Fruit fly (Drosophila melanogaster) whole organism, embryonic: ENCODE data around the gene CG42340.

Source experiments
- Asciz ChIP-seq: fragments of 200-800 bp; sonication (Bioruptor generic); optimal IDR thresholded peaks from 2 replicates; lab custom pipeline; 2017; ENCODE audit warnings: missing biosample characterization, mild to moderate bottlenecking, missing genetic modification characterization, missing genetic modification reagents
- Atf3 ChIP-seq: fragments of 200-800 bp; sonication (Bioruptor generic); optimal IDR thresholded peaks from 3 replicates; lab custom pipeline; 2016; ENCODE audit warnings: missing biosample characterization, missing genetic modification characterization
- CG10147 ChIP-seq: fragments of 200-800 bp; sonication (Bioruptor generic); optimal IDR thresholded peaks from 2 replicates; lab custom pipeline; 2019; ENCODE audit warnings: missing biosample characterization, mild to moderate bottlenecking, missing genetic modification characterization, moderate library complexity
- CG10543 ChIP-seq: fragments of 200-800 bp; sonication (Bioruptor generic); optimal IDR thresholded peaks from 3 replicates; lab custom pipeline; 2017; ENCODE audit warnings: missing biosample characterization, mild to moderate bottlenecking, missing genetic modification characterization, moderate library complexity
- CG12155 ChIP-seq: fragments of 200-800 bp; sonication (Bioruptor generic); optimal IDR thresholded peaks from 3 replicates; lab custom pipeline; 2016; ENCODE audit warnings: missing biosample characterization, missing genetic modification characterization
- CG12299 ChIP-seq: fragments of 200-800 bp; sonication (Bioruptor generic); optimal IDR thresholded peaks from 2 replicates; lab custom pipeline; 2018; ENCODE audit warnings: missing biosample characterization, mild to moderate bottlenecking, missing genetic modification characterization
- CG14014 ChIP-seq: fragments of 200-800 bp; sonication (Bioruptor generic); IDR thresholded peaks from 2 replicates; pipeline ENCODE4 v1.3.6; 2022; ENCODE audit warnings: missing biosample characterization, missing genetic modification characterization
- CG15479 ChIP-seq: fragments of 200-800 bp; sonication (Bioruptor generic); optimal IDR thresholded peaks from 3 replicates; lab custom pipeline; 2019; ENCODE audit warnings: missing biosample characterization, mild to moderate bottlenecking, missing genetic modification characterization, moderate library complexity
- CG1647 ChIP-seq: fragments of 200-800 bp; sonication (Bioruptor generic); optimal IDR thresholded peaks from 3 replicates; lab custom pipeline; 2016; ENCODE audit warnings: missing biosample characterization, missing genetic modification characterization
- CG17328 ChIP-seq: fragments of 200-800 bp; sonication (Bioruptor generic); IDR thresholded peaks from 2 replicates; pipeline ENCODE4 v1.3.6; 2022; ENCODE audit warnings: missing biosample characterization, missing genetic modification characterization
- CG2875 ChIP-seq: fragments of 200-800 bp; sonication (Bioruptor generic); optimal IDR thresholded peaks from 2 replicates; lab custom pipeline; 2017; ENCODE audit warnings: missing biosample characterization, mild to moderate bottlenecking, missing genetic modification characterization, missing genetic modification reagents
- CG30403 ChIP-seq: fragments of 200-800 bp; sonication (Bioruptor generic); optimal IDR thresholded peaks from 3 replicates; lab custom pipeline; 2016; ENCODE audit warnings: missing biosample characterization, missing genetic modification characterization
- CG43689 ChIP-seq: fragments of 200-800 bp; sonication (Bioruptor generic); IDR thresholded peaks from 2 replicates; pipeline ENCODE4 v1.3.6; 2022; ENCODE audit warnings: missing biosample characterization, missing genetic modification characterization
- CG4404 ChIP-seq: fragments of 200-800 bp; sonication (Bioruptor generic); IDR thresholded peaks from 2 replicates; pipeline ENCODE4 v1.3.6; 2022; ENCODE audit warnings: missing biosample characterization, missing genetic modification characterization
- CG4730 ChIP-seq: fragments of 200-800 bp; sonication (Bioruptor generic); IDR thresholded peaks from 2 replicates; pipeline ENCODE4 v1.3.6; 2022; ENCODE audit warnings: missing biosample characterization, missing genetic modification characterization
- CG5245 ChIP-seq: fragments of 200-800 bp; sonication (Bioruptor generic); optimal IDR thresholded peaks from 3 replicates; lab custom pipeline; 2016; ENCODE audit warnings: missing biosample characterization, missing genetic modification characterization
- CG7745 ChIP-seq: fragments of 200-800 bp; sonication (Bioruptor generic); optimal IDR thresholded peaks from 2 replicates; lab custom pipeline; 2018; ENCODE audit warnings: missing biosample characterization, mild to moderate bottlenecking, missing genetic modification characterization, moderate library complexity
- CG9727 ChIP-seq: fragments of 200-800 bp; sonication (Bioruptor generic); optimal IDR thresholded peaks from 3 replicates; lab custom pipeline; 2017; ENCODE audit warnings: missing biosample characterization, mild to moderate bottlenecking, missing genetic modification characterization
- Chrac-16 ChIP-seq: fragments of 200-800 bp; sonication (Bioruptor generic); optimal IDR thresholded peaks from 3 replicates; lab custom pipeline; 2016; ENCODE audit warnings: missing biosample characterization, missing genetic modification characterization
- Dfd ChIP-seq, 2 experiments: fragments of >200 bp; optimal IDR thresholded peaks; 2 replicates each; lab custom pipeline; 2017; ENCODE audit warnings: missing biosample characterization in 2 of 2, missing genetic modification characterization in 2 of 2
- Dip2 ChIP-seq: fragments of 200-800 bp; sonication (Bioruptor generic); IDR thresholded peaks from 2 replicates; pipeline ENCODE4 v1.3.6; 2022; ENCODE audit warnings: missing biosample characterization, missing genetic modification characterization
- Ets97D ChIP-seq: fragments of 200-800 bp; sonication (Bioruptor generic); optimal IDR thresholded peaks from 3 replicates; lab custom pipeline; 2016; ENCODE audit warnings: missing biosample characterization, missing genetic modification characterization
- HLHmδ ChIP-seq: fragments of 200-800 bp; sonication (Bioruptor generic); optimal IDR thresholded peaks from 2 replicates; lab custom pipeline; 2018; ENCODE audit warnings: missing biosample characterization, mild to moderate bottlenecking, missing genetic modification characterization, moderate library complexity
- Oaz ChIP-seq: fragments of 200-800 bp; sonication (Bioruptor generic); IDR thresholded peaks from 2 replicates; pipeline ENCODE4 v1.3.6; 2022; ENCODE audit warnings: missing biosample characterization, missing genetic modification characterization
- Optix ChIP-seq: fragments of 200-800 bp; sonication (Bioruptor generic); IDR thresholded peaks from 3 replicates; pipeline ENCODE4 v1.3.6; 2022; ENCODE audit warnings: missing biosample characterization, missing genetic modification characterization
- Trl ChIP-seq, 3 experiments: fragments of >200 bp in 2 of 3; fragments of 200-800 bp in 1 of 3; sonication (Bioruptor generic) in 1 of 3; optimal IDR thresholded peaks; 2 replicates in 1 of 3; 3 replicates in 2 of 3; lab custom pipeline; 2016 to 2017; ENCODE audit warnings: missing biosample characterization in 1 of 3, missing genetic modification characterization in 1 of 3
- al ChIP-seq: fragments of 200-800 bp; sonication (Bioruptor generic); IDR thresholded peaks from 2 replicates; pipeline ENCODE4 v1.3.6; 2022; ENCODE audit warnings: missing biosample characterization, missing genetic modification characterization
- bcd ChIP-seq: fragments of 200-800 bp; sonication (Bioruptor generic); optimal IDR thresholded peaks from 2 replicates; lab custom pipeline; 2017; ENCODE audit warnings: missing biosample characterization, mild to moderate bottlenecking, missing genetic modification characterization
- croc ChIP-seq: fragments of 200-800 bp; sonication (Bioruptor generic); conservative IDR thresholded peaks from 3 replicates; pipeline ENCODE4 v1.3.6; 2022; ENCODE audit warnings: missing biosample characterization, missing genetic modification characterization
- fd64A ChIP-seq: fragments of 200-800 bp; sonication (Bioruptor generic); optimal IDR thresholded peaks from 3 replicates; lab custom pipeline; 2018; ENCODE audit warnings: missing biosample characterization, mild to moderate bottlenecking, missing genetic modification characterization
- fru ChIP-seq: fragments of >200 bp; optimal IDR thresholded peaks from 2 replicates; lab custom pipeline; 2017
- gce ChIP-seq: fragments of 200-800 bp; sonication (Bioruptor generic); IDR thresholded peaks from 3 replicates; pipeline ENCODE4 v1.3.6; 2022; ENCODE audit warnings: missing biosample characterization, missing genetic modification characterization
- gem ChIP-seq: fragments of 200-800 bp; sonication (Bioruptor generic); optimal IDR thresholded peaks from 2 replicates; lab custom pipeline; 2019; ENCODE audit warnings: missing biosample characterization, mild to moderate bottlenecking, missing genetic modification characterization, moderate library complexity
- h ChIP-seq: fragments of >200 bp; optimal IDR thresholded peaks from 2 replicates; lab custom pipeline; 2017
- hth ChIP-seq: fragments of >200 bp; optimal IDR thresholded peaks from 2 replicates; lab custom pipeline; 2017; ENCODE audit warnings: inconsistent platforms
- ind ChIP-seq: fragments of 200-800 bp; sonication (Bioruptor generic); optimal IDR thresholded peaks from 3 replicates; lab custom pipeline; 2016; ENCODE audit warnings: missing biosample characterization, missing genetic modification characterization
- lola ChIP-seq, 3 experiments: fragments of >200 bp in 2 of 3; fragments of 200-800 bp in 1 of 3; sonication (Bioruptor generic) in 1 of 3; optimal IDR thresholded peaks; 2 replicates each; lab custom pipeline; 2017 to 2019; ENCODE audit warnings: missing biosample characterization in 3 of 3, missing genetic modification characterization in 3 of 3, mild to moderate bottlenecking in 1 of 3, moderate library complexity in 1 of 3
- pfk ChIP-seq: fragments of 200-800 bp; sonication (Bioruptor generic); optimal IDR thresholded peaks from 2 replicates; lab custom pipeline; 2018; ENCODE audit warnings: missing biosample characterization, mild to moderate bottlenecking, missing genetic modification characterization, moderate library complexity
- pho ChIP-seq: fragments of 200-800 bp; sonication (Bioruptor generic); optimal IDR thresholded peaks from 2 replicates; lab custom pipeline; 2016; ENCODE audit warnings: missing biosample characterization, missing genetic modification characterization
- pzg ChIP-seq: fragments of 200-800 bp; sonication (Bioruptor generic); optimal IDR thresholded peaks from 3 replicates; lab custom pipeline; 2018; ENCODE audit warnings: missing biosample characterization, mild to moderate bottlenecking, missing genetic modification characterization, moderate library complexity
- run ChIP-seq: fragments of 200-800 bp; sonication (Bioruptor generic); optimal IDR thresholded peaks from 3 replicates; lab custom pipeline; 2018; ENCODE audit warnings: missing biosample characterization, mild to moderate bottlenecking, missing genetic modification characterization
- sim ChIP-seq: fragments of 200-800 bp; sonication (Bioruptor generic); IDR thresholded peaks from 2 replicates; pipeline ENCODE4 v1.3.6; 2022; ENCODE audit warnings: missing biosample characterization, missing genetic modification characterization
- sima ChIP-seq: fragments of 200-800 bp; sonication (Bioruptor generic); optimal IDR thresholded peaks from 2 replicates; lab custom pipeline; 2016; ENCODE audit warnings: missing biosample characterization, missing genetic modification characterization
- tgo ChIP-seq: fragments of 200-800 bp; sonication (Bioruptor generic); IDR thresholded peaks from 3 replicates; pipeline ENCODE4 v1.3.6; 2022; ENCODE audit warnings: missing biosample characterization, missing genetic modification characterization
- trh ChIP-seq: fragments of 200-800 bp; sonication (Bioruptor generic); optimal IDR thresholded peaks from 2 replicates; lab custom pipeline; 2016; ENCODE audit warnings: missing biosample characterization, missing genetic modification characterization
- tx ChIP-seq: fragments of 200-800 bp; sonication (Bioruptor generic); optimal IDR thresholded peaks from 2 replicates; lab custom pipeline; 2016; ENCODE audit warnings: missing biosample characterization, missing genetic modification characterization
- vnd ChIP-seq: fragments of 200-800 bp; sonication (Bioruptor generic); IDR thresholded peaks from 3 replicates; pipeline ENCODE4 v1.3.6; 2022; ENCODE audit warnings: missing biosample characterization, missing genetic modification characterization; ENCODE audit not compliant: partially characterized antibody
- wek ChIP-seq: fragments of 200-800 bp; sonication (Bioruptor generic); optimal IDR thresholded peaks from 3 replicates; lab custom pipeline; 2018; ENCODE audit warnings: missing biosample characterization, mild to moderate bottlenecking, missing genetic modification characterization, moderate library complexity
- z ChIP-seq: fragments of 200-800 bp; sonication (Bioruptor generic); IDR thresholded peaks from 3 replicates; pipeline ENCODE4 v1.3.6; 2022; ENCODE audit warnings: missing biosample characterization, missing genetic modification characterization

Gene CG42340

DNA sequence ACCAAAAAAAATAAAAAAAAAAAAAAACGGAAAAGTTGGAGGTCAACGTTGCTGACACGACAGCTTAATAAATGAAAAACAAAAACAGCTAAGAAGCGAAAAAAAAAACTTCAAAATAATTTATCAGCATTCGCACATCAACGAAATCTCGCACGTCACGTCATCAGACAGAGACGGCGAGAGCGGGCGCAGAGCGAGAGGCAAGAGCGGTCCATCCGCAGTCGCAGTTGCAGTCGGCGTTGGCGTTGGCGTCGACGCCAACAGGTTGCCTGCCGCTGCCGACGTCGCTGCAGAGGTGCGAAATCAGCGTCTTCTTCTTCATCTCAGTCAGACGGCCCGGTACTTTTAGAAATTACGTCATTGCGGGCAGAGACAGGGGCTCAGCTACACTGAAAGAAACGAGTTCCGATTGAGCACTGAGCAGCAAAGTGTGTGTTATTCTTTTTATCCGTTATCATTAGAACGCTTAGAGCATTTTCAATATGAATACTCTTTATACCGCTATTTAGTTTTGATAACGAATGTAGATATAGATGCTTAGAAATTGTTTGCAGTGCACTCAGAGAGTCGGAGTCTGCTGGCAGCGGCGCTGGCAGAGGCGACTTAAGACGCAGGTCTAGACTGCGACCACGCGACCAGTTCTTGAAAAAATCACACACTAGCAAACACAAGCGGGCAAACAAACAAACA is 25.4 kb upstream of the CG42340 start (continued):
- TF ChIP-seq HLHmδ (GFP tag; lab: Kevin White, UChicago) (no peak), sim (GFP tag; lab: Robert Waterston, UW) (peak; percentile 90), al (GFP tag; lab: Robert Waterston, UW) (peak; percentile 95), h (lab: Kevin White, UChicago) (no peak), Chrac-16 (GFP tag; lab: Kevin White, UChicago) (peak; percentile 94), pho (peak; percentile 93), CG15479 (GFP tag; lab: Kevin White, UChicago) (peak; percentile 54), run (tag; lab: Kevin White, UChicago) (peak; percentile 70), CG12155 (peak; percentile 95), fru (lab: Kevin White, UChicago) (no peak), CG14014 (GFP tag; lab: Robert Waterston, UW) (peak; percentile 98), tgo (GFP tag; lab: Robert Waterston, UW) (peak; percentile 94), CG1647 (peak; percentile 97), ind (GFP tag; lab: Kevin White, UChicago) (peak; percentile 98), Asciz (GFP tag; lab: Kevin White, UChicago) (peak; percentile 87), wek (peak; percentile 78), pfk (GFP tag; lab: Kevin White, UChicago) (peak; percentile 42), z (GFP tag; lab: Robert Waterston, UW) (peak; percentile 69; the same call in 2 of the 3 replicates), croc (peak; percentile 91), Ets97D (GFP tag; lab: Kevin White, UChicago) (peak; percentile 83), Dfd (GFP tag; optimal IDR thresholded peaks at IDR 0.05; lab: Kevin White, UChicago) (no peak), gce (peak; percentile 92), hth (lab: Kevin White, UChicago) (no peak), CG5245 (GFP tag; lab: Kevin White, UChicago) (peak; percentile 97), vnd (GFP tag; lab: Robert Waterston, UW) (no peak), Dip2 (GFP tag; lab: Robert Waterston, UW) (peak; percentile 68; the same call in 1 of the 2 replicates), bcd (peak; percentile 96), CG7745 (tag; lab: Kevin White, UChicago) (no peak), CG10543 (GFP tag; lab: Kevin White, UChicago) (peak; percentile 86), CG4404 (peak; percentile 97), Atf3 (GFP tag; lab: Kevin White, UChicago) (peak; percentile 94), CG10147 (GFP tag; lab: Kevin White, UChicago) (peak; percentile 96), fd64A (GFP tag; lab: Kevin White, UChicago) (peak; percentile 86), Optix (peak; percentile 94), CG4730 (GFP tag; lab: Robert Waterston, UW) (peak; percentile 90), Trl (optimal IDR thresholded peaks at IDR 0.05; lab: Kevin White, UChicago) (no peak), Trl (GFP tag; optimal IDR thresholded peaks at IDR 0.05; lab: Kevin White, UChicago) (peak; percentile 95), CG9727 (GFP tag; lab: Kevin White, UChicago) (peak; percentile 97), CG12299 (tag; lab: Kevin White, UChicago) (peak; percentile 88), lola (GFP tag; optimal IDR thresholded peaks at IDR 0.05; lab: Kevin White, UChicago) (peak in 1 of 3 experiments; percentile 90), gem (tag; lab: Kevin White, UChicago) (peak; percentile 94), trh (GFP tag; lab: Kevin White, UChicago) (peak; percentile 79), CG43689 (GFP tag; lab: Robert Waterston, UW) (peak; percentile 86), Oaz (GFP tag; lab: Robert Waterston, UW) (peak; percentile 87), pzg (GFP tag; lab: Kevin White, UChicago) (peak; percentile 25), CG30403 (GFP tag; lab: Kevin White, UChicago) (peak; percentile 95), CG17328 (GFP tag; lab: Robert Waterston, UW) (peak; percentile 96), CG2875 (GFP tag; lab: Kevin White, UChicago) (peak; percentile 85), sima (GFP tag; lab: Kevin White, UChicago) (peak; percentile 89), tx (peak; percentile 93)
